Worm (Caenorhabditis elegans) whole organism, midembryonic: ENCODE data around the gene ZK666.4.

Experiments
- T22C8.4 ChIP-seq: fragments of 200-800 bp; sonication (Bioruptor generic); IDR thresholded peaks from 2 replicates; pipeline ENCODE4 v1.3.6; 2022; ENCODE audit warnings: missing genetic modification characterization, missing compliant biosample characterization
- cog-1 ChIP-seq: sonication (generic microtip); optimal IDR thresholded peaks from 2 replicates; lab custom pipeline; 2016; ENCODE audit warnings: missing genetic modification characterization, missing compliant biosample characterization
- flt-1 ChIP-seq: fragments of 200-800 bp; sonication (Bioruptor generic); IDR thresholded peaks from 2 replicates; pipeline ENCODE4 v1.3.6; 2022; ENCODE audit warnings: missing genetic modification characterization, missing compliant biosample characterization
- klf-2 ChIP-seq: fragments of 200-800 bp; sonication (Bioruptor generic); conservative IDR thresholded peaks from 2 replicates; pipeline ENCODE4 v1.3.6; 2022; ENCODE audit warnings: missing genetic modification reagents, missing genetic modification characterization, missing compliant biosample characterization
- med-1 ChIP-seq: sonication (generic microtip); optimal IDR thresholded peaks from 2 replicates; lab custom pipeline; 2017; ENCODE audit warnings: missing genetic modification characterization, mild to moderate bottlenecking, missing compliant biosample characterization, antibody characterized with exemption, missing genetic modification reagents; ENCODE audit not compliant: insufficient read depth
- ref-1 ChIP-seq: fragments of 200-800 bp; sonication (Bioruptor generic); conservative IDR thresholded peaks from 2 replicates; pipeline ENCODE4 v1.3.6; 2022; ENCODE audit warnings: missing genetic modification reagents, missing genetic modification characterization, missing compliant biosample characterization
- tab-1 ChIP-seq: fragments of 200-800 bp; sonication (Bioruptor generic); IDR thresholded peaks from 2 replicates; pipeline ENCODE4 v1.3.6; 2022; ENCODE audit warnings: missing genetic modification characterization, missing compliant biosample characterization
- ztf-23 ChIP-seq: fragments of 200-800 bp; sonication (Bioruptor generic); IDR thresholded peaks from 2 replicates; pipeline ENCODE4 v1.3.6; 2022; ENCODE audit warnings: missing genetic modification reagents, missing genetic modification characterization, missing compliant biosample characterization
- ztf-29 ChIP-seq: fragments of 200-800 bp; sonication (Bioruptor generic); IDR thresholded peaks from 2 replicates; pipeline ENCODE4 v1.3.6; 2022; ENCODE audit warnings: missing genetic modification reagents, missing genetic modification characterization, missing compliant biosample characterization

Gene ZK666.4

ce11 chrII:10504729-10505128 is 27.7 kb downstream of the ZK666.4 start:
- no peak for TF ChIP-seq ref-1 (GFP tag; lab: Robert Waterston, UW)
- no peak for TF ChIP-seq T22C8.4 (GFP tag; lab: Robert Waterston, UW)
- TF ChIP-seq med-1 (GFP tag; lab: Kevin White, UChicago): no peak
- TF ChIP-seq ztf-23 (GFP tag; lab: Robert Waterston, UW): no peak
- TF ChIP-seq klf-2: no peak
- TF ChIP-seq flt-1 (GFP tag; lab: Robert Waterston, UW): no peak
- TF ChIP-seq ztf-29 (GFP tag; lab: Robert Waterston, UW): no peak
- no peak for TF ChIP-seq tab-1 (GFP tag; lab: Robert Waterston, UW)
- TF ChIP-seq cog-1 (tag; lab: Kevin White, UChicago): no peak

- TF ChIP-seq klf-2 (no peak), cog-1 (tag; lab: Kevin White, UChicago) (no peak), ztf-23 (GFP tag; lab: Robert Waterston, UW) (no peak)
These were observed 28.9 kb downstream of the ZK666.4 start for ce11 chrII:10505949-10506348.

- TF ChIP-seq T22C8.4 (GFP tag; lab: Robert Waterston, UW) (no peak), klf-2 (no peak), med-1 (GFP tag; lab: Kevin White, UChicago) (no peak), ztf-23 (GFP tag; lab: Robert Waterston, UW) (no peak), flt-1 (GFP tag; lab: Robert Waterston, UW) (no peak), tab-1 (GFP tag; lab: Robert Waterston, UW) (no peak), ztf-29 (GFP tag; lab: Robert Waterston, UW) (no peak), ref-1 (GFP tag; lab: Robert Waterston, UW) (no peak)
These were observed 30.8 kb downstream of the ZK666.4 start for ce11 chrII:10507906-10508305.

DNA sequence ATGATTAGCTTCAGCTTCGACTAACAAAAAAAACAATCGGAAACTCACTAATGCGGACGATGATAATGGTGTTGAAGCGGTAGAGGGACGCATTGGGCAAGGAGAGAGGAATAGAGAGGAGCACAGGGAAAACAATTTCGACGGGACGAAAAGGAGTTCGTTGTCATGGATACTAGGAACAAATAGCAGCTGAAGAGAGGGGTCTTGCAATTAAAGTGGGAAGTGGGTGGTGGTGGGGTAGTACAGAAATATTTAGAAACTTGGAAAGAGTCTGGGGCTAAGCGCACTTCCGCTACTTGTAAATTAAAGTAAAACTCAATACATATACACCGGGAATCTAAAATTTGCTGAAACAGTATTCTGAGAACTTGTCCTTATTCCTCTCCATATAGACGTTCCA is 32.7 kb downstream of the ZK666.4 start, which contains the start of gene F59B10.2:
Gene F59B10.2 (minus strand): TSS at position 101 of the 400 bp plus-strand sequence.
- no peak for TF ChIP-seq flt-1 (GFP tag; lab: Robert Waterston, UW)
- TF ChIP-seq med-1 (GFP tag; lab: Kevin White, UChicago): no peak
- TF ChIP-seq cog-1 (tag; lab: Kevin White, UChicago): no peak
- no peak for TF ChIP-seq klf-2
- TF ChIP-seq ztf-23 (GFP tag; lab: Robert Waterston, UW): no peak
- no peak for TF ChIP-seq ztf-29 (GFP tag; lab: Robert Waterston, UW)
- TF ChIP-seq T22C8.4 (GFP tag; lab: Robert Waterston, UW): no peak
- no peak for TF ChIP-seq tab-1 (GFP tag; lab: Robert Waterston, UW)
- no peak for TF ChIP-seq ref-1 (GFP tag; lab: Robert Waterston, UW)

DNA sequence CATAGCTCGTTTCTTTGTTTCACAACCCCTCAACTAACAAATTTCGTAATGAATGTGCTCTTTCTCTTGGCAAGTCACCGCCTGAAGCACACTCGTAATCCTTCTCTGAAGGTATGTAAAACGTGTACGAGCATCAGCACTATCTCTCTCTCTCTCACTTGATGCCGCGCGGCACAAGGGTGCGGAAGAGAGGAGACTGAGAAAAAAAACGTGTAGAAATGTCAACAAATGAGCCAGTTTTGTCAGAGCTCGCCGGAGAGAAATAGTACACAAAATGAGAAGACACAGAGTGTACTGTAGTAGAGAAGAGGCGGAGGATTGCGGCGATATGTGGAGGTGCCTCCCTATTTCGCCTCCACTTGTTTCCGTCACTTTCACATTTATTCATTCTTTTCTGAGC is 33.2 kb downstream of the ZK666.4 start, which contains the start of gene F59B10.3:
Gene F59B10.3 (plus strand): TSS at position 301 of the 400 bp plus-strand sequence.
- TF ChIP-seq cog-1 (tag; lab: Kevin White, UChicago) (no peak), tab-1 (GFP tag; lab: Robert Waterston, UW) (no peak), med-1 (GFP tag; lab: Kevin White, UChicago) (no peak), klf-2 (no peak), T22C8.4 (GFP tag; lab: Robert Waterston, UW) (no peak), flt-1 (GFP tag; lab: Robert Waterston, UW) (no peak), ztf-23 (GFP tag; lab: Robert Waterston, UW) (no peak)

- TF ChIP-seq ref-1 (GFP tag; lab: Robert Waterston, UW) (no peak), T22C8.4 (GFP tag; lab: Robert Waterston, UW) (no peak), tab-1 (GFP tag; lab: Robert Waterston, UW) (no peak), flt-1 (GFP tag; lab: Robert Waterston, UW) (no peak), ztf-23 (GFP tag; lab: Robert Waterston, UW) (no peak), cog-1 (tag; lab: Kevin White, UChicago) (no peak), ztf-29 (GFP tag; lab: Robert Waterston, UW) (no peak), klf-2 (no peak), med-1 (GFP tag; lab: Kevin White, UChicago) (no peak)
These were observed 36.3 kb downstream of the ZK666.4 start for ce11 chrII:10513377-10513776.

- TF ChIP-seq cog-1 (tag; lab: Kevin White, UChicago) (no peak), med-1 (GFP tag; lab: Kevin White, UChicago) (no peak), ztf-23 (GFP tag; lab: Robert Waterston, UW) (no peak), ref-1 (GFP tag; lab: Robert Waterston, UW) (no peak), klf-2 (no peak), flt-1 (GFP tag; lab: Robert Waterston, UW) (no peak), tab-1 (GFP tag; lab: Robert Waterston, UW) (no peak), ztf-29 (GFP tag; lab: Robert Waterston, UW) (no peak), T22C8.4 (GFP tag; lab: Robert Waterston, UW) (no peak)
These were observed 38.4 kb downstream of the ZK666.4 start for ce11 chrII:10515422-10515821.

DNA sequence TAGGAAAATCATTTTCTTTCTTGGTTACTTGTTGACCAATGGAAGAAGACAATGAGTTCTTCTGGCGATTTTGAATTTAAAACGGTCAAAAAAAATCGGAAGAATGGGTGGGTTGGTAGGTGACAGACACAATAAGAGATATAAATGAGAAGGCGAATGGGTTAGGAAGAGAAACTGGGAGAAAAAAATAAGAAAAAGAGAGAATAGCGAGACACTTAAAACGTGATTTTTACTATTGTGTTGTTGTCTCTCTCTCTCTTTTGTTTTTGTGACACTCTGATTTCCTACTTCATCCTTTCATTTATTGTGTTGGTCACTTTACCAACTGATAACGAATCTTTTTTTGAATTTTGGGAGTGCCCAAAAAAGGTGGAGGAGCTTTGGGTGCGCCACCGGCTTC is 39.3 kb downstream of the ZK666.4 start:
- no peak for TF ChIP-seq ref-1 (GFP tag; lab: Robert Waterston, UW)
- no peak for TF ChIP-seq med-1 (GFP tag; lab: Kevin White, UChicago)
- TF ChIP-seq klf-2: no peak
- no peak for TF ChIP-seq flt-1 (GFP tag; lab: Robert Waterston, UW)
- TF ChIP-seq ztf-29 (GFP tag; lab: Robert Waterston, UW): no peak
- TF ChIP-seq tab-1 (GFP tag; lab: Robert Waterston, UW): no peak
- TF ChIP-seq cog-1 (tag; lab: Kevin White, UChicago): no peak
- TF ChIP-seq ztf-23 (GFP tag; lab: Robert Waterston, UW): no peak
- no peak for TF ChIP-seq T22C8.4 (GFP tag; lab: Robert Waterston, UW)

DNA sequence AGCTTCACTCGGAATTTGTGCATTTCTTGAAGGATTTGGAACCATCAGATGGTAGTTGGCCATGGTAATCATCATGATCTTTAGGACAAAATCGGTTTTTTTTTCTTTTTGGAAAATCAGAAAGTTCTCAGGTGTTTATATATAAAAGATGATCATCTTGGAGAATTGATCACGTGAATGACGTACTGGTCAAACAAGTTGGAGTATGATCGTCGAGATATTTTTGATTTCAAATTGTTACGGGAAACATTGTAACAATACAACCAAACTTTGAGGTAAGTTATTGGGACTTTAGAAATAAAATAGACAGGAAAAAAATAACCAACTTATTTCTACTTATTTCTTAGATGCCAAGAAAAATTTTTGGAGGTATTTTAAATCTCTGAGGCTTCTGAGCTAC is 42.0 kb downstream of the ZK666.4 start, which contains the start of gene F59B10.4:
Gene F59B10.4 (minus strand): TSS at position 101 of the 400 bp plus-strand sequence.
- TF ChIP-seq med-1 (GFP tag; lab: Kevin White, UChicago) (no peak), cog-1 (tag; lab: Kevin White, UChicago) (no peak), ztf-23 (GFP tag; lab: Robert Waterston, UW) (no peak), ref-1 (GFP tag; lab: Robert Waterston, UW) (no peak), T22C8.4 (GFP tag; lab: Robert Waterston, UW) (no peak), klf-2 (no peak), tab-1 (GFP tag; lab: Robert Waterston, UW) (no peak), flt-1 (GFP tag; lab: Robert Waterston, UW) (no peak), ztf-29 (GFP tag; lab: Robert Waterston, UW) (no peak)
